Worm (Caenorhabditis elegans): ENCODE results near the gene D1014.13.

The D1014.13 gene

ce11 chrV:8170300-8170699, 24.9 kb downstream of the D1014.13 start:
- TF ChIP-seq lin-26 (GFP tag; IDR thresholded peaks at IDR 0.05): no peak
- TF ChIP-seq cebp-2 (GFP tag; IDR thresholded peaks at IDR 0.05): no peak
- no peak for TF ChIP-seq ZK185.1 (tag; optimal IDR thresholded peaks at IDR 0.05; ENCODE audit: poor library complexity, severe bottlenecking)
- TF ChIP-seq tlf-1 (GFP tag; optimal IDR thresholded peaks at IDR 0.05): no peak
- no peak for TF ChIP-seq rpc-1 (optimal IDR thresholded peaks at IDR 0.05)
- no peak for TF ChIP-seq rpc-1 (tag; optimal IDR thresholded peaks at IDR 0.05)
- no peak for TF ChIP-seq nhr-80 (tag; optimal IDR thresholded peaks at IDR 0.05)
- TF ChIP-seq snpc-1.3 (tag; optimal IDR thresholded peaks at IDR 0.05; ENCODE audit: insufficient read depth): no peak
- TF ChIP-seq dpff-1 (tag; optimal IDR thresholded peaks at IDR 0.05): no peak
- TF ChIP-seq lsl-1 (GFP tag; optimal IDR thresholded peaks at IDR 0.05): no peak
- TF ChIP-seq lir-1 (GFP tag; conservative IDR thresholded peaks at IDR 0.05): no peak
- TF ChIP-seq nfya-2 (GFP tag; IDR thresholded peaks at IDR 0.05): no peak

ce11 chrV:8171688-8172087, 26.3 kb downstream of the D1014.13 start:
- TF ChIP-seq madf-10 (tag; optimal IDR thresholded peaks at IDR 0.05) (no peak), unc-62 (GFP tag; optimal IDR thresholded peaks at IDR 0.05) (no peak), nhr-80 (tag; optimal IDR thresholded peaks at IDR 0.05) (no peak), athp-1 (tag; optimal IDR thresholded peaks at IDR 0.05) (no peak), B0336.3 (GFP tag; IDR thresholded peaks at IDR 0.05) (no peak), madf-8 (GFP tag; conservative IDR thresholded peaks at IDR 0.05) (no peak), Y79H2A.3 (GFP tag; conservative IDR thresholded peaks at IDR 0.05) (no peak), ama-1 (optimal IDR thresholded peaks at IDR 0.05) (no peak), ama-1 (GFP tag; optimal IDR thresholded peaks at IDR 0.05) (no peak), let-526 (GFP tag; IDR thresholded peaks at IDR 0.05) (no peak), rec-8 (tag; optimal IDR thresholded peaks at IDR 0.05) (no peak), gei-17 (GFP tag; optimal IDR thresholded peaks at IDR 0.05) (no peak), Y53F4B.3 (GFP tag; IDR thresholded peaks at IDR 0.05) (no peak), lin-54 (GFP tag; optimal IDR thresholded peaks at IDR 0.05) (no peak), ets-4 (GFP tag; optimal IDR thresholded peaks at IDR 0.05) (no peak), ztf-26 (tag; optimal IDR thresholded peaks at IDR 0.05) (no peak)

ce11 chrV:8177349-8177748, 31.9 kb downstream of the D1014.13 start, which contains the start of gene F20D6.9:
TSS of gene F20D6.9 (minus strand) at chrV:8177449.
- TF ChIP-seq mes-4 (tag; optimal IDR thresholded peaks at IDR 0.05) (no peak), C06A6.2 (GFP tag; conservative IDR thresholded peaks at IDR 0.05) (no peak), hlh-12 (tag; optimal IDR thresholded peaks at IDR 0.05) (no peak), T26A5.8 (tag; optimal IDR thresholded peaks at IDR 0.05) (no peak), dox-1 (GFP tag; IDR thresholded peaks at IDR 0.05) (no peak), lin-40 (tag; optimal IDR thresholded peaks at IDR 0.05) (no peak), cebp-1 (GFP tag; IDR thresholded peaks at IDR 0.05) (no peak), cebp-1 (tag; optimal IDR thresholded peaks at IDR 0.05) (no peak), ceh-27 (GFP tag; optimal IDR thresholded peaks at IDR 0.05) (no peak), athp-1 (tag; optimal IDR thresholded peaks at IDR 0.05) (no peak), C17E4.6 (GFP tag; IDR thresholded peaks at IDR 0.05) (no peak), lin-26 (GFP tag; IDR thresholded peaks at IDR 0.05) (no peak), tbp1 (GFP tag; optimal IDR thresholded peaks at IDR 0.05) (no peak), ceh-40 (GFP tag; IDR thresholded peaks at IDR 0.05) (no peak), ceh-100 (GFP tag; IDR thresholded peaks at IDR 0.05) (no peak), rpc-1 (optimal IDR thresholded peaks at IDR 0.05) (no peak), rpc-1 (tag; optimal IDR thresholded peaks at IDR 0.05) (no peak), ama-1 (optimal IDR thresholded peaks at IDR 0.05) (no peak), ama-1 (GFP tag; optimal IDR thresholded peaks at IDR 0.05) (no peak), F10E7.11 (tag; optimal IDR thresholded peaks at IDR 0.05) (no peak), nfyb-1 (GFP tag; IDR thresholded peaks at IDR 0.05) (no peak)
